Worm (Caenorhabditis elegans) whole organism, early embryonic: ENCODE results near the gene T24C4.10.

Source experiments
- B0310.2 ChIP-seq: sonication (generic microtip); optimal IDR thresholded peaks from 2 replicates; lab custom pipeline; 2016; ENCODE audit warnings: mild to moderate bottlenecking, missing genetic modification characterization, missing compliant biosample characterization
- F13C5.2 ChIP-seq: sonication (generic microtip); optimal IDR thresholded peaks from 2 replicates; lab custom pipeline; 2017; ENCODE audit warnings: mild to moderate bottlenecking, missing genetic modification characterization, inconsistent platforms, missing compliant biosample characterization
- aly-1 ChIP-seq: sonication (generic microtip); optimal IDR thresholded peaks from 2 replicates; lab custom pipeline; 2016; ENCODE audit warnings: missing genetic modification characterization, missing compliant biosample characterization
- ama-1 ChIP-seq: fragments of 150-350 bp; optimal IDR thresholded peaks from 2 replicates; lab custom pipeline; 2014
- ceh-13 ChIP-seq: fragments of 200-800 bp; sonication (Bioruptor generic); optimal IDR thresholded peaks from 2 replicates; lab custom pipeline; 2018; ENCODE audit warnings: mild to moderate bottlenecking, missing genetic modification characterization, missing compliant biosample characterization
- ceh-36 ChIP-seq: sonication (generic microtip); optimal IDR thresholded peaks from 2 replicates; lab custom pipeline; 2016; ENCODE audit warnings: missing genetic modification characterization, inconsistent platforms, missing compliant biosample characterization
- ets-7 ChIP-seq: sonication (generic microtip); optimal IDR thresholded peaks from 2 replicates; lab custom pipeline; 2016; ENCODE audit warnings: missing genotype, missing genetic modification characterization, missing compliant biosample characterization
- flt-1 ChIP-seq: fragments of 200-800 bp; sonication (Bioruptor generic); IDR thresholded peaks from 2 replicates; pipeline ENCODE4 v1.3.6; 2022; ENCODE audit warnings: missing genetic modification characterization, missing compliant biosample characterization
- hmbx-1 ChIP-seq: sonication (generic microtip); optimal IDR thresholded peaks from 2 replicates; lab custom pipeline; 2016; ENCODE audit warnings: mild to moderate bottlenecking, missing genetic modification characterization, missing compliant biosample characterization
- hmg-4 ChIP-seq: fragments of 200-800 bp; sonication (Bioruptor generic); optimal IDR thresholded peaks from 2 replicates; lab custom pipeline; 2018; ENCODE audit warnings: mild to moderate bottlenecking, missing genetic modification characterization, missing compliant biosample characterization
- hnd-1 ChIP-seq: sonication (generic microtip); optimal IDR thresholded peaks from 2 replicates; lab custom pipeline; 2016; ENCODE audit warnings: missing genetic modification characterization, missing compliant biosample characterization
- pes-1 ChIP-seq: fragments of 200-800 bp; sonication (Bioruptor generic); IDR thresholded peaks from 2 replicates; pipeline ENCODE4 v1.3.6; 2022; ENCODE audit warnings: missing genetic modification reagents, missing genetic modification characterization, missing compliant biosample characterization
- scrt-1 ChIP-seq: fragments of 200-800 bp; sonication (Bioruptor generic); IDR thresholded peaks from 2 replicates; pipeline ENCODE4 v1.3.6; 2022; ENCODE audit warnings: missing genetic modification characterization, missing compliant biosample characterization
- sea-1 ChIP-seq: fragments of 200-800 bp; sonication (Bioruptor generic); conservative IDR thresholded peaks from 2 replicates; pipeline ENCODE4 v1.3.6; 2022; ENCODE audit warnings: missing genetic modification characterization, missing compliant biosample characterization
- tbx-11 ChIP-seq: fragments of 200-800 bp; sonication (Bioruptor generic); IDR thresholded peaks from 2 replicates; pipeline ENCODE4 v1.3.6; 2022; ENCODE audit warnings: missing genetic modification characterization, missing compliant biosample characterization
- tbx-37 ChIP-seq: fragments of 200-800 bp; sonication (Bioruptor generic); conservative IDR thresholded peaks from 2 replicates; pipeline ENCODE4 v1.3.6; 2022; ENCODE audit warnings: missing genetic modification reagents, missing genetic modification characterization, missing compliant biosample characterization
- tra-4 ChIP-seq: sonication (generic microtip); optimal IDR thresholded peaks from 2 replicates; lab custom pipeline; 2017; ENCODE audit warnings: missing genetic modification characterization, missing compliant biosample characterization

The T24C4.10 gene

ce11 chrIII:856908-857307, 34.1 kb downstream of the T24C4.10 start:
- TF ChIP-seq sea-1 (GFP tag; lab: Robert Waterston, UW) (no peak), tbx-11 (GFP tag; lab: Robert Waterston, UW) (no peak), aly-1 (tag; lab: Kevin White, UChicago) (no peak), flt-1 (GFP tag; lab: Robert Waterston, UW) (no peak), tra-4 (tag; lab: Kevin White, UChicago) (no peak), hnd-1 (tag; lab: Kevin White, UChicago) (no peak), scrt-1 (GFP tag; lab: Robert Waterston, UW) (no peak)

DNA sequence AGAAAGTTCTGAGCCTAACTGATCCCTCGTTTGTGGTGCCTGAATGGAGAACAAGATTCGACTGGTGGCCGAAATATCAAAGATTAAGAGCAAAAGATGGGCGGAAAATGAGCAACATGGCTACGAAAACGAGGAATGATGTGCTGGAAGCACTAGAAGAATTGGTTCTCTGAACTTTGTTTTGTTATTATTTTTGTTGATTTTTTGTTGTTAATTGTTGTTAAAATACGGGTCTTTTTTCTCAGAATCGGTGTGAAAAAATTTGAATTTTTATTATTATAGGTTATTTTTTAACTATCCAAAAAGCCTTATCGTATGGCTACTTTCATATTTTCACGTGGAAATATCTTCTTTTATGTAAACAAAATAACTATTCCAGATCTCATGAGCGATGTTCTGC, 34.8 kb downstream of the T24C4.10 start, which contains the start of gene K02F3.12:
Gene K02F3.12 (plus strand): TSS at position 301 of the 400 bp plus-strand sequence.
- TF ChIP-seq flt-1 (GFP tag; lab: Robert Waterston, UW) = no peak
- no peak for TF ChIP-seq pes-1 (GFP tag; lab: Robert Waterston, UW)
- no peak for TF ChIP-seq F13C5.2
- no peak for TF ChIP-seq B0310.2
- no peak for TF ChIP-seq ceh-13 (GFP tag; lab: Kevin White, UChicago)
- no peak for TF ChIP-seq tbx-37 (GFP tag; lab: Robert Waterston, UW)
- no peak for TF ChIP-seq ceh-36 (tag; lab: Kevin White, UChicago)

DNA sequence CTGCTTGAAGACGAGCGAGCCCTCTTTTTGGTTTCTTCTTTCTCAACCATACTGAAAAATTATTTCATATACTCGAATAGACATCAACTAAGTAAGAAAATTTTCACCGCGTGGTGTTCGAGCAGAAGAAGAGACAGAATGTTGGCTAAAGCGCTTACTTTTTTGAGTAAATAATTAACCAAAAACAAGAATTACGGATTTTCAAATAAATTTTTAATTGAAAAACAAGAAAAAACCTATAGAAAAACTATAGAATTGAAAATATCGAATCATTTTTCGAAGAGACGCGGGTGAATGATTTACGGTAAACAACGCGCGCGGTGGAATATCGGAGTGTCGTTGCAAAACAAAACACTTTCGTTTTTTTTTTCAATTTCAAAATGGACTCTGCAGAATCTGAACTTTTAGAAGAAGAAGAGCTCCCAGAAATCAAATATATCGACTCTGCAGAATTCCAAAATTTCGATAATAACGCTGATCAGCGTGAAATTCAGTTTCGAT, 37.1 kb downstream of the T24C4.10 start, which contains the start of the genes rnp-5 and tag-51:
Gene rnp-5 (minus strand): TSS at position 51 of the 501 bp plus-strand sequence.
Gene tag-51 (plus strand): TSS at position 363 of the 501 bp plus-strand sequence.
- TF ChIP-seq ets-7 (tag; lab: Kevin White, UChicago) = no peak
- TF ChIP-seq scrt-1 (GFP tag; lab: Robert Waterston, UW) = no peak
- TF ChIP-seq F13C5.2 = no peak
- no peak for TF ChIP-seq aly-1 (tag; lab: Kevin White, UChicago)
- no peak for TF ChIP-seq tbx-37 (GFP tag; lab: Robert Waterston, UW)
- TF ChIP-seq tbx-11 (GFP tag; lab: Robert Waterston, UW) = no peak
- no peak for TF ChIP-seq B0310.2
- TF ChIP-seq flt-1 (GFP tag; lab: Robert Waterston, UW) = no peak
- TF ChIP-seq hnd-1 (tag; lab: Kevin White, UChicago) = no peak
- TF ChIP-seq hmbx-1 (tag; lab: Kevin White, UChicago) = no peak
- no peak for TF ChIP-seq ceh-36 (tag; lab: Kevin White, UChicago)
- no peak for TF ChIP-seq sea-1 (GFP tag; lab: Robert Waterston, UW)
- no peak for TF ChIP-seq tra-4 (tag; lab: Kevin White, UChicago)
- no peak for TF ChIP-seq ama-1 (lab: Kevin White, UChicago)
- TF ChIP-seq ceh-13 (GFP tag; lab: Kevin White, UChicago) = no peak
- no peak for TF ChIP-seq pes-1 (GFP tag; lab: Robert Waterston, UW)
- TF ChIP-seq hmg-4 (GFP tag; lab: Kevin White, UChicago) = no peak

DNA sequence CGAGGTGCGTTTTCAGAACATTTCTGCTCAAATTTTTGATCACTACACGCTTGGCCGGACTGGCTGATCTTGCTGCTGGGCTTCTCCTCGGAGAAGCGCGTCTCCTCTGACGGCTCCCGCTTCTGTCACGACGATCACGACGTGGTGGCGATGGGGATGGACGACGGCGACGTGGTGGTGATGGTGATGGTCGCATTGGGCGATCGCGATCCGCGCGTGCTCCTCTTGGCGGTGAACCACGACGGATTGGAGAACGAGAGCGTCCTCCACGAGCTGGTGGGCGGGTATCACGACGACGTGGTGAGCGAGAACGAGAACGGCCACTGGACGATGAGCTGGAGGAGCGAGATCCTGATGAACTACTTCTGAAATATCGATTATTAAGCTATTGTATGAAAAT, 37.6 kb downstream of the T24C4.10 start:
- no peak for TF ChIP-seq ceh-13 (GFP tag; lab: Kevin White, UChicago)
- no peak for TF ChIP-seq scrt-1 (GFP tag; lab: Robert Waterston, UW)
- no peak for TF ChIP-seq hmbx-1 (tag; lab: Kevin White, UChicago)
- no peak for TF ChIP-seq ama-1 (lab: Kevin White, UChicago)
- no peak for TF ChIP-seq pes-1 (GFP tag; lab: Robert Waterston, UW)
- TF ChIP-seq F13C5.2 = no peak
- no peak for TF ChIP-seq flt-1 (GFP tag; lab: Robert Waterston, UW)
- no peak for TF ChIP-seq tbx-37 (GFP tag; lab: Robert Waterston, UW)
- TF ChIP-seq aly-1 (tag; lab: Kevin White, UChicago) = no peak
- no peak for TF ChIP-seq tbx-11 (GFP tag; lab: Robert Waterston, UW)
- TF ChIP-seq sea-1 (GFP tag; lab: Robert Waterston, UW) = no peak
- no peak for TF ChIP-seq tra-4 (tag; lab: Kevin White, UChicago)
- TF ChIP-seq ceh-36 (tag; lab: Kevin White, UChicago) = no peak
- TF ChIP-seq B0310.2 = no peak
- no peak for TF ChIP-seq ets-7 (tag; lab: Kevin White, UChicago)
- no peak for TF ChIP-seq hnd-1 (tag; lab: Kevin White, UChicago)

DNA sequence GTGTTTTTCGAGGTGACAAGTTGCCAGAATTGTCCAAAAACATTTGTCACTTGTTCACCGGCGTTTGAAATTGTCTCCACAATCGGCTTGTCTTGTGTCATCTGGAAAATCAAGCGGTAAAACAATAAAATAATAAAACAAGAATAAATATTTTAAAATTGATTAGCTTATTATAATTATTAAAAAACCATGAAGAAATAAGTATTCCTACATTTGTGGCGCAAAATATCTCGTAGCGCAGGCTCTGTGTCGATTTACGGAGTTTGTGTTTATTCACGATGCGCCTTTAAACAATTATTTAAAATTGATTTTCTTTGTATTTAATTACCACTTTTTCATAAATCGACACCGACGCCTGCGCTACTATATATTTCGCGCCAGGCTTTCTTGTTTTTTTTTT, 38.7 kb downstream of the T24C4.10 start, which contains the start of gene moma-1:
Gene moma-1 (minus strand): TSS at position 101 of the 400 bp plus-strand sequence.
- no peak for TF ChIP-seq F13C5.2

DNA sequence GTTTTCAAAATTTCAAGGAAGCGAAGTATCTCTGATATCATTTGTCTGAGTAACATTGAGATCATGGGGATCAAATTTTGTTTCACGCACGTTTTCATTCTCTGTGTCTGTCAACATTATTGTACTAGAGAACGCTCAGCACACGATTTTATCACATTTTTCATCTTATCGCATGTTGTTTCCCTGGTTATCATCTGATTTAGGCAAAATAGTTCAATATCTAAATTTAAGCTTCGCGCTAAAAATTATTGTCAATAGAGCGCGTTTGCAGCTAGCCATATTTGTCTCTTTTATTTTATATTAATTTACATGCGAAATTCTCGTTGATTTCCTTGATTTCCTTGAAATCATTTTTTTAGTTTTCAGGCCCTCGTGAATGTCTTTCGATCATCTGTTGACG, 45.6 kb downstream of the T24C4.10 start, which contains the start of gene K02F3.2:
Gene K02F3.2 (plus strand): TSS at position 357 of the 400 bp plus-strand sequence.
- no peak for TF ChIP-seq hmbx-1 (tag; lab: Kevin White, UChicago)
- no peak for TF ChIP-seq B0310.2
- no peak for TF ChIP-seq flt-1 (GFP tag; lab: Robert Waterston, UW)
- no peak for TF ChIP-seq tbx-11 (GFP tag; lab: Robert Waterston, UW)
- no peak for TF ChIP-seq F13C5.2
- no peak for TF ChIP-seq tbx-37 (GFP tag; lab: Robert Waterston, UW)
- no peak for TF ChIP-seq tra-4 (tag; lab: Kevin White, UChicago)
- no peak for TF ChIP-seq ceh-36 (tag; lab: Kevin White, UChicago)
- no peak for TF ChIP-seq sea-1 (GFP tag; lab: Robert Waterston, UW)
- TF ChIP-seq ets-7 (tag; lab: Kevin White, UChicago) = no peak

DNA sequence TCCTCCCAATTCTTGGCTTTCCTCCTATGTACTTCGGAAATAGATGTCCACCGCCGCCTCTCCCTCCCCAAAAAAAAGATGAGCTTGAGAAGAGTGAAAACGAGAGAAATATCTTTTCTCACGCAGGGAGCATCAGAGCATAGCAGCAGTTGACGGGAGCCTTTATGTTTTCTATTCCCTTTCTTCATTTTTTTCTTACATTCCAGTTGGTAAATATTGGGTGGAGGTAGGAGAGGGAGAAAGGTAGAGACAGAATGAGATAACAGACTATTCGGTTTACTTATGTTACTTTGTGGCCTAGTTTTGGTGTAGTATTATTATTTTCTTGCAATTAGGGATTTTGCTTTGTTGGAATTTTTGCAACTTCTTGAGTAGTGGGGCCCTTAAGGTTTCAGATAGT, 46.5 kb downstream of the T24C4.10 start:
- TF ChIP-seq B0310.2 (no peak), hmbx-1 (tag; lab: Kevin White, UChicago) (no peak), tbx-37 (GFP tag; lab: Robert Waterston, UW) (no peak), hnd-1 (tag; lab: Kevin White, UChicago) (no peak), ama-1 (lab: Kevin White, UChicago) (no peak), pes-1 (GFP tag; lab: Robert Waterston, UW) (no peak), flt-1 (GFP tag; lab: Robert Waterston, UW) (no peak)
